Worm (Caenorhabditis elegans) whole organism, L2 larva: Measurements from ENCODE around the gene cex-2.

Experiments used
- blmp-1 ChIP-seq: sonication (generic microtip); optimal IDR thresholded peaks from 2 replicates; lab custom pipeline; 2017; ENCODE audit warnings: missing genetic modification characterization, mild to moderate bottlenecking, missing compliant biosample characterization, antibody characterized with exemption, moderate library complexity; ENCODE audit not compliant: insufficient read depth
- elt-3 ChIP-seq: sonication (generic microtip); optimal IDR thresholded peaks from 2 replicates; lab custom pipeline; 2017; ENCODE audit warnings: missing biosample characterization, missing genetic modification characterization
- lin-39 ChIP-seq: fragments of 150-350 bp; optimal IDR thresholded peaks from 2 replicates; lab custom pipeline; 2014; ENCODE audit warnings: missing biosample characterization, missing genetic modification reagents, missing genetic modification characterization
- mdl-1 ChIP-seq, 2 experiments: fragments of 150-350 bp in 1 of 2; sonication (generic microtip) in 1 of 2; optimal IDR thresholded peaks; 2 replicates each; lab custom pipeline; 2017; ENCODE audit warnings: missing biosample characterization in 2 of 2, missing genetic modification characterization in 2 of 2
- nhr-25 ChIP-seq: fragments of 150-350 bp; sonication (generic microtip); optimal IDR thresholded peaks from 3 replicates; lab custom pipeline; 2014; ENCODE audit warnings: missing biosample characterization, missing genetic modification characterization
- nhr-6 ChIP-seq: fragments of 150-350 bp; optimal IDR thresholded peaks from 2 replicates; lab custom pipeline; 2014; ENCODE audit warnings: missing biosample characterization, missing genetic modification characterization
- sem-4 ChIP-seq: fragments of 150-350 bp; optimal IDR thresholded peaks from 2 replicates; lab custom pipeline; 2014; ENCODE audit warnings: missing biosample characterization, missing genetic modification reagents, missing genetic modification characterization
- unc-62 ChIP-seq: fragments of 150-350 bp; optimal IDR thresholded peaks from 2 replicates; lab custom pipeline; 2014; ENCODE audit warnings: missing biosample characterization, missing genetic modification reagents, missing genetic modification characterization
- ztf-11 ChIP-seq: sonication (generic microtip); optimal IDR thresholded peaks from 2 replicates; lab custom pipeline; 2017; ENCODE audit warnings: missing biosample characterization, missing genetic modification characterization
- ztf-4 ChIP-seq: fragments of 150-350 bp; optimal IDR thresholded peaks from 2 replicates; lab custom pipeline; 2014; ENCODE audit warnings: missing biosample characterization, missing genetic modification characterization

DNA sequence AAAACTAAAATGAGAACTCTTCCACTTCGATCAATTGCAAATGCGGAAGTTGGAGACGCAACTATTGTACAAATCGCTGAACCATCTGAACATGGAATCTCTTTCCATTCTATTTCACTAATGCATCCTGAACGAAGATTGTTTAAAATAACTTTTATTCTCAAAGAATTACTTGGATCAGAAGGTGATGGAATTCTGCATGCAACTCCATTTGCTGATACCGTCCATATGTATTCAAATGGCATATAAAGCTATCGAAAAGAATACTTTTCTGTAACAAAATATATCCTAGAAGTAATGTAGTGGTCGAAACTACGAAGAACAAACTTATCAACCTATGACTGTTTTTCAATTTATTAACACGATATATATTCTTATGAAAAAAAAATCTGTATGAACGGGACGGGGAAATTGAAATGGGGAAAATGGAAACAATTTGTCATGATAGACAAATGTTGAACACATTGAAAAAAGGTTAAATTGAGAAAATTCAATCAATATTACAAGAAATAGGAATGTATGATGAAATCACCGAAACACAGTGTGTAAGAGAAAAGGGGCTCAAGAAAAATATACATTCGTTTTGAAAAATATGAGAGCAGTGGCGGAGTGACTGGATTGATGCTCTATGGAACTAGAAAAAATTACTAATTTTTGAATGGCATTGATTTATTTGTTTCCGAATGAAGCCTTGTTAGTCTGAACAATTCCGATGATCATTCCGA is 42.7 kb upstream of the cex-2 start, which contains the start of gene T01H3.2:
- no peak for TF ChIP-seq unc-62 (GFP tag; lab: Kevin White, UChicago)
- TF ChIP-seq ztf-4 (tag; lab: Kevin White, UChicago) = no peak
- no peak for TF ChIP-seq blmp-1 (tag; lab: Kevin White, UChicago)
- TF ChIP-seq mdl-1 (tag; optimal IDR thresholded peaks at IDR 0.05; lab: Kevin White, UChicago) = no peak
- no peak for TF ChIP-seq sem-4 (tag; lab: Kevin White, UChicago)
- TF ChIP-seq ztf-11 (tag; lab: Kevin White, UChicago) = no peak
- TF ChIP-seq lin-39 (tag; lab: Kevin White, UChicago) = no peak
- TF ChIP-seq nhr-6 (tag; lab: Kevin White, UChicago) = no peak
- no peak for TF ChIP-seq elt-3
- no peak for TF ChIP-seq nhr-25 (tag; lab: Kevin White, UChicago)
